Worm (Caenorhabditis elegans): Measurements from ENCODE around the gene hlh-3.

The hlh-3 gene

DNA sequence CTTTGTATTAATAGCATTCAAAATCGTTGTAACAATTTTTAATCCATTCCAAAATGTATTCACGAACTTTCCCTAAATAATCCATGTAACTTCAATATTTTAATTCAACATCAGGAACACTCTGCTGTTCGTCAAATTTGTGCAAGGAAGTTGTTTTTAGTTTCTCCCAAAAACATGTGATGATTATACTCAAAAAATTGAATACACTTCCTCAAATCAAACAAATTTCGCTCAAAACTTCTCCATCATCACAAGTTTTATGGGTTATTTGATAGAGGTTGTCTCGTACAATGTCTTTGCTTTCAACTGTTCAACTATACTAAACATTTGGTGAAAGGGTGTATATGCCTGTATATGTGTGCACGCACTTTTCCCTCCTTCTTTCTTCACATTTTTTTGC is 38.6 kb downstream of the hlh-3 start:
- TF ChIP-seq aptf-2 (GFP tag; conservative IDR thresholded peaks at IDR 0.05): no peak
- TF ChIP-seq nhr-80 (tag; optimal IDR thresholded peaks at IDR 0.05): peak; percentile 12

DNA sequence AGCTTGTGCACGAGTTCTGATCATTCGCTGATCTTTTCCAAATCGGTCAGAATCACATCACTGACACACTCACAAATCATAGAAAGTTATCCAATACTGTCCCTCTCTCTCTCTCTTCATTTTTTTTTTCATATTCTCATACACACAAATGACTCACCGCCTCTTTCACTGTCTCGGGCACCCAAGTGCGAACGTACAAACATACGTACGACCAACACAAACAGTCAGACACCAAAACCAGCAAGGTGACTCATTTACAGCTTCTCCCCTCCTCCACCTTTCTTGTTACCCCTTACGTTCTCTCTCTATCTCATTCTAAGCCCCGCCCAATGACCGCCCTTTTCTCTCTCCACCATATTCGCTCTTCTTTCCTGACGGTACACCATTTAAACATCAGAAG is 40.6 kb downstream of the hlh-3 start:
- no peak for TF ChIP-seq egl-18 (GFP tag; IDR thresholded peaks at IDR 0.05)
- TF ChIP-seq hlh-26 (GFP tag; conservative IDR thresholded peaks at IDR 0.05): no peak
- TF ChIP-seq fkh-3 (tag; optimal IDR thresholded peaks at IDR 0.05): no peak
- no peak for TF ChIP-seq snpc-3.4 (tag; optimal IDR thresholded peaks at IDR 0.05)

DNA sequence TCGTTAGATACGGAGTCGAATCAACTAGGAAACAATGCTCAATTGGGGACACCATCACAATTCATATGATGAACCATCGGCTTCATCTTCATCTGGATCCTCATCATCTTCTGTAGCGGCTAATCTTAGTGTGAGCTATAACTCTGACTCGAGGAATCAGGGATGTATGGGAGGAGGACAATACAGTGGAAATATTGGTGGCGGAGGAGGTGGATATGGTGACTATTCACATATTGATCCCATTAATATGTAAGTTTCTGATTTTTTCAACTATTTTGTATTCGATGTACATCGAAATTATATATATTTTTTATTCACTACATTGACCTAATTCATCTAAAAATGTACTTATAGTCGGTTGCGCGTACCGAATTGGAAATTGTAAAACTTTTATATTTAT is 41.0 kb downstream of the hlh-3 start:
- no peak for TF ChIP-seq him-1 (tag; optimal IDR thresholded peaks at IDR 0.05)
- no peak for TF ChIP-seq attf-3 (GFP tag; conservative IDR thresholded peaks at IDR 0.05)
- TF ChIP-seq ztf-22 (GFP tag; optimal IDR thresholded peaks at IDR 0.05): no peak
- no peak for TF ChIP-seq atf-7 (tag; optimal IDR thresholded peaks at IDR 0.05)
- no peak for TF ChIP-seq hlh-12 (tag; optimal IDR thresholded peaks at IDR 0.05)
- TF ChIP-seq unc-130 (GFP tag; optimal IDR thresholded peaks at IDR 0.05): no peak
- no peak for TF ChIP-seq sptf-2 (GFP tag; optimal IDR thresholded peaks at IDR 0.05)
- no peak for TF ChIP-seq sdz-38 (tag; optimal IDR thresholded peaks at IDR 0.05)
- TF ChIP-seq Y67H2A.10 (GFP tag; conservative IDR thresholded peaks at IDR 0.05): no peak
- no peak for TF ChIP-seq akir-1 (GFP tag; optimal IDR thresholded peaks at IDR 0.05)
- TF ChIP-seq F23B12.7 (tag; optimal IDR thresholded peaks at IDR 0.05; ENCODE audit: insufficient read depth): no peak
- no peak for TF ChIP-seq lin-26 (GFP tag; IDR thresholded peaks at IDR 0.05)

DNA sequence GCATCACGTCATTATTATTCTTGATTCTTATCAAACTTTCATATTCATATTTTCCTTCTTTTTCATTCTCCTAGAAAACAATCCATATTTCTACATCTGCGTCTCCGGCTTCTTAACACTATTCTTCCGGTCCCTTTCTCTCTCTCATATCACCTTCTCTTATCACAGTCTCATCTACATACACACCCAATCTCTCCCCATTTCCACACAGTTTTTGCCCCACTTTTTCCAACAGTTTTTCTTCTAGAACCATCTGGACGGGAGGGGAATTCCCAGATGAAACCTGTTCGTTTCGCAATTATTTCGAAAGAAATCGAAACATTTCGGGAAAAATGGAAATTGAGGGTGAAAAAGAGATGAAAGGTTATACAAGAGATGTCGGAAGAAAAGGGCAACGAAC is 41.7 kb downstream of the hlh-3 start:
- no peak for TF ChIP-seq mes-4 (tag; optimal IDR thresholded peaks at IDR 0.05)
- TF ChIP-seq ztf-25 (GFP tag; IDR thresholded peaks at IDR 0.05): no peak
- peak; percentile 36 for TF ChIP-seq madf-10 (tag; optimal IDR thresholded peaks at IDR 0.05)
- TF ChIP-seq ztf-3 (GFP tag; optimal IDR thresholded peaks at IDR 0.05): no peak
- no peak for TF ChIP-seq die-1 (tag; optimal IDR thresholded peaks at IDR 0.05)
- TF ChIP-seq B0261.1 (tag; optimal IDR thresholded peaks at IDR 0.05): no peak
- no peak for TF ChIP-seq B0336.3 (GFP tag; IDR thresholded peaks at IDR 0.05)
- TF ChIP-seq dpl-1 (GFP tag; optimal IDR thresholded peaks at IDR 0.05): no peak
- TF ChIP-seq rcor-1 (GFP tag; IDR thresholded peaks at IDR 0.05): no peak
- TF ChIP-seq F49E8.2 (tag; optimal IDR thresholded peaks at IDR 0.05; ENCODE audit: insufficient read depth): no peak
- TF ChIP-seq nfya-1 (tag; optimal IDR thresholded peaks at IDR 0.05; ENCODE audit: borderline replicate concordance, insufficient read depth): no peak
- TF ChIP-seq Y95B8A.8 (GFP tag; IDR thresholded peaks at IDR 0.05): no peak
- TF ChIP-seq mxl-1 (tag; optimal IDR thresholded peaks at IDR 0.05): no peak
- no peak for TF ChIP-seq T07F8.4 (tag; optimal IDR thresholded peaks at IDR 0.05)
- no peak for TF ChIP-seq ccch-3 (GFP tag; optimal IDR thresholded peaks at IDR 0.05)
- TF ChIP-seq repo-1 (tag; optimal IDR thresholded peaks at IDR 0.05): peak; percentile 29
- no peak for TF ChIP-seq Y53G8AR.9 (GFP tag; conservative IDR thresholded peaks at IDR 0.05)
- TF ChIP-seq ama-1 (optimal IDR thresholded peaks at IDR 0.05): no peak
- no peak for TF ChIP-seq ama-1 (GFP tag; optimal IDR thresholded peaks at IDR 0.05)
- no peak for TF ChIP-seq Y79H2A.3 (GFP tag; conservative IDR thresholded peaks at IDR 0.05)
- 0 out of 2 replicates have a peak, but pooled peaks have one; percentile 39 for TF ChIP-seq let-526 (GFP tag; IDR thresholded peaks at IDR 0.05)
- TF ChIP-seq let-607 (tag; optimal IDR thresholded peaks at IDR 0.05): no peak
- no peak for TF ChIP-seq F57A8.1 (GFP tag; optimal IDR thresholded peaks at IDR 0.05)
- TF ChIP-seq K11D2.4 (GFP tag; IDR thresholded peaks at IDR 0.05): peak; percentile 20; the same call in 1 of the 2 replicates
- TF ChIP-seq ekl-4 (GFP tag; IDR thresholded peaks at IDR 0.05): no peak
- TF ChIP-seq D2030.7 (GFP tag; IDR thresholded peaks at IDR 0.05): no peak
- no peak for TF ChIP-seq nhr-90 (tag; optimal IDR thresholded peaks at IDR 0.05)
- no peak for TF ChIP-seq aptf-3 (GFP tag; IDR thresholded peaks at IDR 0.05)
